Fruit fly (Drosophila melanogaster) whole organism, embryonic: Measurements from ENCODE around the gene CG34242.

Experiments
- Antp ChIP-seq: fragments of 200-800 bp; sonication (Bioruptor generic); optimal IDR thresholded peaks from 3 replicates; lab custom pipeline; 2016; ENCODE audit warnings: missing biosample characterization, missing genetic modification characterization
- Awh ChIP-seq: fragments of 200-800 bp; sonication (Bioruptor generic); IDR thresholded peaks from 2 replicates; pipeline ENCODE4, ENCODE4 v1.3.6; 2022; ENCODE audit warnings: missing biosample characterization, missing genetic modification characterization
- B-H1 ChIP-seq: fragments of 200-800 bp; sonication (Bioruptor generic); IDR thresholded peaks from 3 replicates; pipeline ENCODE4 v1.3.6; 2022; ENCODE audit warnings: missing biosample characterization, missing genetic modification characterization
- Blimp-1 ChIP-seq: fragments of 200-800 bp; sonication (Bioruptor generic); optimal IDR thresholded peaks from 3 replicates; lab custom pipeline; 2018; ENCODE audit warnings: missing biosample characterization, missing genetic modification characterization, mild to moderate bottlenecking, moderate library complexity, missing genetic modification reagents
- CG11085 ChIP-seq: fragments of 200-800 bp; sonication (Bioruptor generic); IDR thresholded peaks from 2 replicates; pipeline ENCODE4 v1.3.6; 2022; ENCODE audit warnings: missing biosample characterization, missing genetic modification characterization
- CG11504 ChIP-seq: fragments of 200-800 bp; sonication (Bioruptor generic); optimal IDR thresholded peaks from 3 replicates; lab custom pipeline; 2019; ENCODE audit warnings: missing biosample characterization, mild to moderate bottlenecking, missing genetic modification characterization, moderate library complexity
- CG11560 ChIP-seq: fragments of 200-800 bp; sonication (Bioruptor generic); IDR thresholded peaks from 3 replicates; pipeline ENCODE4 v1.3.6; 2022; ENCODE audit warnings: missing biosample characterization, missing genetic modification characterization
- CG12071 ChIP-seq: fragments of 200-800 bp; sonication (Bioruptor generic); optimal IDR thresholded peaks from 3 replicates; lab custom pipeline; 2018; ENCODE audit warnings: missing biosample characterization, mild to moderate bottlenecking, missing genetic modification characterization
- CG12942 ChIP-seq: fragments of 200-800 bp; sonication (Bioruptor generic); optimal IDR thresholded peaks from 3 replicates; lab custom pipeline; 2016; ENCODE audit warnings: missing biosample characterization, missing genetic modification characterization
- CG13287 ChIP-seq: fragments of 200-800 bp; sonication (Bioruptor generic); IDR thresholded peaks from 2 replicates; pipeline ENCODE4 v1.3.6; 2022; ENCODE audit warnings: missing biosample characterization, missing genetic modification characterization; ENCODE audit not compliant: partially characterized antibody
- CG13894 ChIP-seq: fragments of 200-800 bp; sonication (Bioruptor generic); optimal IDR thresholded peaks from 3 replicates; lab custom pipeline; 2018; ENCODE audit warnings: missing biosample characterization, mild to moderate bottlenecking, missing genetic modification characterization, moderate library complexity
- CG14441 ChIP-seq: fragments of 200-800 bp; sonication (Bioruptor generic); IDR thresholded peaks from 2 replicates; pipeline ENCODE4 v1.3.6; 2022; ENCODE audit warnings: missing biosample characterization, missing genetic modification characterization
- CG31441 ChIP-seq: fragments of 200-800 bp; sonication (Bioruptor generic); IDR thresholded peaks from 2 replicates; pipeline ENCODE4 v1.3.6; 2022; ENCODE audit warnings: missing biosample characterization, missing genetic modification characterization
- CG4617 ChIP-seq: fragments of 200-800 bp; sonication (Bioruptor generic); optimal IDR thresholded peaks from 3 replicates; lab custom pipeline; 2016; ENCODE audit warnings: missing biosample characterization, missing genetic modification characterization, borderline replicate concordance
- CG4730 ChIP-seq: fragments of 200-800 bp; sonication (Bioruptor generic); IDR thresholded peaks from 2 replicates; pipeline ENCODE4 v1.3.6; 2022; ENCODE audit warnings: missing biosample characterization, missing genetic modification characterization
- CG4854 ChIP-seq: fragments of 200-800 bp; sonication (Bioruptor generic); optimal IDR thresholded peaks from 2 replicates; lab custom pipeline; 2016; ENCODE audit warnings: missing biosample characterization, missing genetic modification characterization, inconsistent platforms
- CG6765 ChIP-seq: fragments of 200-800 bp; sonication (Bioruptor generic); optimal IDR thresholded peaks from 3 replicates; lab custom pipeline; 2017; ENCODE audit warnings: missing biosample characterization, mild to moderate bottlenecking, missing genetic modification characterization
- CG7357 ChIP-seq: fragments of 200-800 bp; sonication (Bioruptor generic); IDR thresholded peaks from 3 replicates; pipeline ENCODE4 v1.3.6; 2022; ENCODE audit warnings: missing biosample characterization, missing genetic modification characterization
- CG7928 ChIP-seq: fragments of 200-800 bp; sonication (Bioruptor generic); optimal IDR thresholded peaks from 2 replicates; lab custom pipeline; 2017; ENCODE audit warnings: missing biosample characterization, mild to moderate bottlenecking, missing genetic modification characterization
- CG8281 ChIP-seq: fragments of 200-800 bp; sonication (Bioruptor generic); optimal IDR thresholded peaks from 2 replicates; lab custom pipeline; 2018; ENCODE audit warnings: missing biosample characterization, mild to moderate bottlenecking, missing genetic modification characterization, moderate library complexity
- CG8359 ChIP-seq: fragments of 200-800 bp; sonication (Bioruptor generic); optimal IDR thresholded peaks from 2 replicates; lab custom pipeline; 2017; ENCODE audit warnings: missing biosample characterization, mild to moderate bottlenecking, missing genetic modification characterization, borderline replicate concordance
- Dek ChIP-seq: fragments of 200-800 bp; sonication (Bioruptor generic); optimal IDR thresholded peaks from 3 replicates; lab custom pipeline; 2019; ENCODE audit warnings: missing biosample characterization, mild to moderate bottlenecking, missing genetic modification characterization, moderate library complexity
- Jarid2 ChIP-seq: fragments of 200-800 bp; sonication (Bioruptor generic); optimal IDR thresholded peaks from 3 replicates; lab custom pipeline; 2017; ENCODE audit warnings: mild to moderate bottlenecking, missing biosample characterization, missing genetic modification reagents, missing genetic modification characterization
- Med ChIP-seq: fragments of 200-800 bp; sonication (Bioruptor generic); peaks from one replicate; lab custom pipeline; 2016; ENCODE audit warnings: missing biosample characterization, missing genetic modification characterization, mild to moderate bottlenecking, inconsistent platforms, moderate library complexity
- Nf-YC ChIP-seq: fragments of 200-800 bp; optimal IDR thresholded peaks from 3 replicates; lab custom pipeline; 2019; ENCODE audit warnings: missing biosample characterization, mild to moderate bottlenecking, missing genetic modification characterization, moderate library complexity
- Opbp ChIP-seq: fragments of 200-800 bp; sonication (Bioruptor generic); IDR thresholded peaks from 3 replicates; pipeline ENCODE4 v1.3.6; 2022; ENCODE audit warnings: missing biosample characterization, missing genetic modification characterization; ENCODE audit not compliant: partially characterized antibody
- Pdp1 ChIP-seq, 2 experiments: fragments of 200-800 bp; sonication (Bioruptor generic); optimal IDR thresholded peaks; 3 replicates each; lab custom pipeline; 2016; ENCODE audit warnings: missing biosample characterization in 2 of 2, missing genetic modification characterization in 2 of 2, mild to moderate bottlenecking in 1 of 2, moderate library complexity in 1 of 2
- Sox102F ChIP-seq: fragments of 200-800 bp; sonication (Bioruptor generic); optimal IDR thresholded peaks from 2 replicates; lab custom pipeline; 2018; ENCODE audit warnings: missing biosample characterization, mild to moderate bottlenecking, missing genetic modification characterization, moderate library complexity
- Trl ChIP-seq, 3 experiments: fragments of >200 bp in 2 of 3; fragments of 200-800 bp in 1 of 3; sonication (Bioruptor generic) in 1 of 3; optimal IDR thresholded peaks; 2 replicates in 1 of 3; 3 replicates in 2 of 3; lab custom pipeline; 2016 to 2017; ENCODE audit warnings: missing biosample characterization in 1 of 3, missing genetic modification characterization in 1 of 3
- caup ChIP-seq: fragments of 200-800 bp; sonication (Bioruptor generic); optimal IDR thresholded peaks from 3 replicates; lab custom pipeline; 2017; ENCODE audit warnings: missing biosample characterization, mild to moderate bottlenecking, missing genetic modification characterization, moderate library complexity; ENCODE audit not compliant: severe bottlenecking
- chm ChIP-seq: fragments of 200-800 bp; sonication (Bioruptor generic); IDR thresholded peaks from 2 replicates; pipeline ENCODE4 v1.3.6; 2022; ENCODE audit warnings: missing biosample characterization, missing genetic modification characterization
- crol ChIP-seq: fragments of 200-800 bp; sonication (Bioruptor generic); IDR thresholded peaks from 2 replicates; pipeline ENCODE4 v1.3.6; 2022; ENCODE audit warnings: missing biosample characterization, missing genetic modification characterization
- disco-r ChIP-seq: fragments of 200-800 bp; sonication (Bioruptor generic); optimal IDR thresholded peaks from 2 replicates; lab custom pipeline; 2016; ENCODE audit warnings: missing biosample characterization, missing genetic modification characterization
- dpn ChIP-seq, 2 experiments: fragments of 200-800 bp; sonication (Bioruptor generic); optimal IDR thresholded peaks; 3 replicates each; lab custom pipeline; 2016; ENCODE audit warnings: missing biosample characterization in 2 of 2, missing genetic modification characterization in 2 of 2
- dysf ChIP-seq: fragments of 200-800 bp; sonication (Bioruptor generic); IDR thresholded peaks from 3 replicates; pipeline ENCODE4 v1.3.6; 2022; ENCODE audit warnings: missing biosample characterization, missing genetic modification characterization
- gem ChIP-seq: fragments of 200-800 bp; sonication (Bioruptor generic); optimal IDR thresholded peaks from 2 replicates; lab custom pipeline; 2019; ENCODE audit warnings: missing biosample characterization, mild to moderate bottlenecking, missing genetic modification characterization, moderate library complexity
- ham ChIP-seq: fragments of 200-800 bp; sonication (Bioruptor generic); IDR thresholded peaks from 2 replicates; pipeline ENCODE4 v1.3.6; 2022; ENCODE audit warnings: missing biosample characterization, missing genetic modification characterization
- nmo ChIP-seq: fragments of 200-800 bp; sonication (Bioruptor generic); optimal IDR thresholded peaks from 2 replicates; lab custom pipeline; 2018; ENCODE audit warnings: missing biosample characterization, mild to moderate bottlenecking, missing genetic modification characterization, moderate library complexity
- prd ChIP-seq, 3 experiments: fragments of >200 bp in 2 of 3; fragments of 200-800 bp in 1 of 3; sonication (Bioruptor generic) in 1 of 3; optimal IDR thresholded peaks in 2 of 3; IDR thresholded peaks in 1 of 3; 2 replicates in 2 of 3; 3 replicates in 1 of 3; pipeline versions ENCODE4 v1.3.6 to Lab custom; 2017 to 2022; ENCODE audit warnings: missing biosample characterization in 1 of 3, missing genetic modification characterization in 1 of 3
- sd ChIP-seq: fragments of 200-800 bp; sonication (Bioruptor generic); optimal IDR thresholded peaks from 3 replicates; lab custom pipeline; 2018; ENCODE audit warnings: missing biosample characterization, mild to moderate bottlenecking, missing genetic modification characterization, moderate library complexity
- sna ChIP-seq: fragments of 200-800 bp; sonication (Bioruptor generic); IDR thresholded peaks from 2 replicates; pipeline ENCODE4 v1.3.6; 2022; ENCODE audit warnings: missing biosample characterization, missing genetic modification characterization; ENCODE audit not compliant: partially characterized antibody
- stwl ChIP-seq: fragments of 200-800 bp; sonication (Bioruptor generic); optimal IDR thresholded peaks from 3 replicates; lab custom pipeline; 2018; ENCODE audit warnings: missing biosample characterization, mild to moderate bottlenecking, missing genetic modification characterization, moderate library complexity
- tll ChIP-seq, 2 experiments: fragments of 200-800 bp in 1 of 2; fragments of >200 bp in 1 of 2; sonication (Bioruptor generic) in 1 of 2; optimal IDR thresholded peaks; 2 replicates each; lab custom pipeline; 2017 to 2019; ENCODE audit warnings: missing biosample characterization in 2 of 2, missing genetic modification characterization in 2 of 2, mild to moderate bottlenecking in 1 of 2, moderate library complexity in 1 of 2
- unpg ChIP-seq: fragments of 200-800 bp; sonication (Bioruptor generic); optimal IDR thresholded peaks from 3 replicates; lab custom pipeline; 2018; ENCODE audit warnings: missing biosample characterization, mild to moderate bottlenecking, missing genetic modification characterization, moderate library complexity
- vvl ChIP-seq: fragments of 200-800 bp; sonication (Bioruptor generic); IDR thresholded peaks from 2 replicates; pipeline ENCODE4 v1.3.6; 2022; ENCODE audit warnings: missing biosample characterization, missing genetic modification characterization
- wek ChIP-seq: fragments of 200-800 bp; sonication (Bioruptor generic); optimal IDR thresholded peaks from 3 replicates; lab custom pipeline; 2018; ENCODE audit warnings: missing biosample characterization, mild to moderate bottlenecking, missing genetic modification characterization, moderate library complexity

The CG34242 gene

dm6 chr3L:12495312-12495725, 38.5 kb upstream of the CG34242 start (continued):
- no peak for TF ChIP-seq ham
- no peak for TF ChIP-seq Awh
- no peak for TF ChIP-seq sna
- TF ChIP-seq CG4854 (GFP tag; lab: Kevin White, UChicago): no peak
- no peak for TF ChIP-seq CG8359 (GFP tag; lab: Kevin White, UChicago)
- no peak for TF ChIP-seq tll (GFP tag; optimal IDR thresholded peaks at IDR 0.05; lab: Kevin White, UChicago)
- TF ChIP-seq CG11085 (GFP tag; lab: Robert Waterston, UW): no peak
- no peak for TF ChIP-seq wek (GFP tag; lab: Kevin White, UChicago)
- TF ChIP-seq Dek (tag; lab: Kevin White, UChicago): no peak
- no peak for TF ChIP-seq CG6765 (GFP tag; lab: Kevin White, UChicago)
- TF ChIP-seq CG7357 (GFP tag; lab: Robert Waterston, UW): no peak
- no peak for TF ChIP-seq CG12942 (GFP tag; lab: Kevin White, UChicago)
- TF ChIP-seq unpg (GFP tag; lab: Kevin White, UChicago): peak; percentile 32
- TF ChIP-seq disco-r (GFP tag; lab: Kevin White, UChicago): no peak
- peak; percentile 11 for TF ChIP-seq caup
- no peak; the same call in 1 of the 2 replicates for TF ChIP-seq CG31441
- TF ChIP-seq stwl (tag; lab: Kevin White, UChicago): no peak
- TF ChIP-seq prd (optimal IDR thresholded peaks at IDR 0.05; lab: Kevin White, UChicago): no peak
- peak; percentile 37; the same call in 1 of the 3 replicates for TF ChIP-seq prd (GFP tag; IDR thresholded peaks at IDR 0.05; lab: Robert Waterston, UW)
- peak; percentile 53 for TF ChIP-seq nmo (GFP tag; lab: Kevin White, UChicago)
- TF ChIP-seq CG7928 (GFP tag; lab: Kevin White, UChicago): no peak
- no peak for TF ChIP-seq CG4617
- TF ChIP-seq CG13287 (GFP tag; lab: Robert Waterston, UW): no peak
- no peak for TF ChIP-seq B-H1 (GFP tag; lab: Robert Waterston, UW)

dm6 chr3L:12496428-12497344, 37.1 kb upstream of the CG34242 start, which contains the start of gene CG10657:
CG10657 (minus strand) TSS chr3L:12497216.
- no peak for TF ChIP-seq Antp (GFP tag; lab: Kevin White, UChicago)
- no peak for TF ChIP-seq CG11560 (tag; lab: Robert Waterston, UW)
- peak; percentile 81 for TF ChIP-seq sd
- peak in 1 of 2 experiments; percentile 92 for TF ChIP-seq Pdp1 (GFP tag; optimal IDR thresholded peaks at IDR 0.05; lab: Kevin White, UChicago)
- peak; percentile 16 for TF ChIP-seq CG11504
- peak; percentile 48 for TF ChIP-seq Blimp-1
- TF ChIP-seq vvl (GFP tag; lab: Robert Waterston, UW): peak; percentile 25; the same call in 1 of the 2 replicates
- TF ChIP-seq gem (tag; lab: Kevin White, UChicago): peak; percentile 7
- no peak for TF ChIP-seq CG8281
- TF ChIP-seq Trl (optimal IDR thresholded peaks at IDR 0.05; lab: Kevin White, UChicago): peak in 1 of 2 experiments; percentile 28
- TF ChIP-seq Trl (GFP tag; optimal IDR thresholded peaks at IDR 0.05; lab: Kevin White, UChicago): no peak
- peak; percentile 22 for TF ChIP-seq CG13894 (tag; lab: Kevin White, UChicago)
- peak; percentile 55; the same call in 1 of the 3 replicates for TF ChIP-seq Opbp (GFP tag; lab: Robert Waterston, UW)
- peak; percentile 81 for TF ChIP-seq Med (GFP tag; lab: Kevin White, UChicago)
- TF ChIP-seq Jarid2 (GFP tag; lab: Kevin White, UChicago): peak; percentile 57
- peak; percentile 37; the same call in 1 of the 3 replicates for TF ChIP-seq dysf
- TF ChIP-seq Nf-YC (tag; lab: Kevin White, UChicago): peak; percentile 8
- TF ChIP-seq dpn (GFP tag; optimal IDR thresholded peaks at IDR 0.05; lab: Kevin White, UChicago): no peak
- TF ChIP-seq CG14441 (GFP tag; lab: Robert Waterston, UW): peak; percentile 25; the same call in 1 of the 2 replicates
- peak; percentile 55; the same call in 1 of the 2 replicates for TF ChIP-seq chm
- TF ChIP-seq CG12071 (GFP tag; lab: Kevin White, UChicago): no peak
- no peak for TF ChIP-seq CG4730 (GFP tag; lab: Robert Waterston, UW)
- TF ChIP-seq crol (GFP tag; lab: Robert Waterston, UW): peak; percentile 57; the same call in 1 of the 2 replicates
- TF ChIP-seq Sox102F (GFP tag; lab: Kevin White, UChicago): peak; percentile 4
